Fruit fly (Drosophila melanogaster): ENCODE results near the gene milt.

The milt gene

dm6 chr2L:7043039-7043905, 5.6 kb downstream of the milt start (continued):
- TF ChIP-seq CG7271 (tag; optimal IDR thresholded peaks at IDR 0.05) (no peak), zen2 (GFP tag; IDR thresholded peaks at IDR 0.05; ENCODE audit: partially characterized antibody) (no peak), sqz (GFP tag; optimal IDR thresholded peaks at IDR 0.05) (peak; percentile 69), CG9817 (tag; optimal IDR thresholded peaks at IDR 0.05) (no peak), bigmax (GFP tag; optimal IDR thresholded peaks at IDR 0.05) (no peak), CG14014 (GFP tag; IDR thresholded peaks at IDR 0.05) (no peak), CG13624 (GFP tag; optimal IDR thresholded peaks at IDR 0.05) (no peak), CG6272 (GFP tag; IDR thresholded peaks at IDR 0.05) (no peak), CG10147 (GFP tag; optimal IDR thresholded peaks at IDR 0.05) (no peak), CG7745 (tag; optimal IDR thresholded peaks at IDR 0.05) (peak; percentile 62), dm (GFP tag; optimal IDR thresholded peaks at IDR 0.05) (no peak), Xbp1 (GFP tag; optimal IDR thresholded peaks at IDR 0.05) (no peak), CG12155 (GFP tag; optimal IDR thresholded peaks at IDR 0.05) (no peak), D19A (tag; optimal IDR thresholded peaks at IDR 0.05) (no peak), ERR (GFP tag; optimal IDR thresholded peaks at IDR 0.05) (no peak), sens-2 (GFP tag; IDR thresholded peaks at IDR 0.05) (no peak), CG6689 (GFP tag; IDR thresholded peaks at IDR 0.05) (no peak), ATbp (GFP tag; optimal IDR thresholded peaks at IDR 0.05) (peak; percentile 80)

- TF ChIP-seq ac (GFP tag; optimal IDR thresholded peaks at IDR 0.05) (no peak), CG6854 (GFP tag; optimal IDR thresholded peaks at IDR 0.05) (no peak), CG13894 (tag; optimal IDR thresholded peaks at IDR 0.05) (peak; percentile 38), slp2 (GFP tag; optimal IDR thresholded peaks at IDR 0.05) (no peak), Hmr (GFP tag; optimal IDR thresholded peaks at IDR 0.05) (peak; percentile 60), CG11456 (GFP tag; IDR thresholded peaks at IDR 0.05) (peak; percentile 40; the same call in 1 of the 3 replicates), CG32772 (GFP tag; IDR thresholded peaks at IDR 0.05) (no peak), CG17612 (GFP tag; IDR thresholded peaks at IDR 0.05) (no peak), CG11085 (GFP tag; IDR thresholded peaks at IDR 0.05) (peak; percentile 29; the same call in 1 of the 2 replicates), Dip3 (GFP tag; optimal IDR thresholded peaks at IDR 0.05) (peak; percentile 19), Nf-YC (tag; optimal IDR thresholded peaks at IDR 0.05) (no peak), CG12659 (GFP tag; optimal IDR thresholded peaks at IDR 0.05) (peak; percentile 23), CG11398 (GFP tag; optimal IDR thresholded peaks at IDR 0.05) (no peak), sob (GFP tag; IDR thresholded peaks at IDR 0.05) (peak; percentile 44; the same call in 1 of the 2 replicates), eyg (GFP tag; optimal IDR thresholded peaks at IDR 0.05) (no peak), CG14710 (tag; optimal IDR thresholded peaks at IDR 0.05) (no peak), Vsx1 (GFP tag; optimal IDR thresholded peaks at IDR 0.05) (no peak), cas (GFP tag; IDR thresholded peaks at IDR 0.05) (0 out of 2 replicates have a peak, but pooled peaks have one; percentile 11), Atf6 (GFP tag; IDR thresholded peaks at IDR 0.05) (peak; percentile 55), CG9932 (GFP tag; IDR thresholded peaks at IDR 0.05) (peak; percentile 43), schlank (tag; optimal IDR thresholded peaks at IDR 0.05) (peak; percentile 4), Dref (GFP tag; IDR thresholded peaks at IDR 0.05) (no peak), CG10543 (GFP tag; optimal IDR thresholded peaks at IDR 0.05) (peak; percentile 59), Dbx (GFP tag; IDR thresholded peaks at IDR 0.05) (peak; percentile 62), Rfx (GFP tag; IDR thresholded peaks at IDR 0.05) (peak; percentile 34; the same call in 1 of the 2 replicates), zfh2 (GFP tag; optimal IDR thresholded peaks at IDR 0.05) (peak; percentile 13), CHES-1-like (GFP tag; optimal IDR thresholded peaks at IDR 0.05) (peak; percentile 1), lilli (GFP tag; optimal IDR thresholded peaks at IDR 0.05) (peak; percentile 23), dm (GFP tag; optimal IDR thresholded peaks at IDR 0.05) (no peak), abd-A (tag; optimal IDR thresholded peaks at IDR 0.05) (no peak), rib (GFP tag; IDR thresholded peaks at IDR 0.05) (peak; percentile 47; the same call in 1 of the 2 replicates), CG2120 (GFP tag; optimal IDR thresholded peaks at IDR 0.05) (peak; percentile 67), CG14014 (GFP tag; IDR thresholded peaks at IDR 0.05) (0 out of 2 replicates have a peak, but pooled peaks have one; percentile 34)
Observed at dm6 chr2L:7047703-7048102, 10.1 kb downstream of the milt start.
